Worm (Caenorhabditis elegans): ENCODE results near the gene F14D2.15.
A peak's percentile ranks its signal among the peaks of the same experiment; 100 is the strongest.

The F14D2.15 gene

ce11 chrII:3297914-3298313, 45.7 kb downstream of the F14D2.15 start, which contains the start of gene btb-18:
btb-18 (plus strand) TSS chrII:3298214.
- TF ChIP-seq rnt-1 (tag; optimal IDR thresholded peaks at IDR 0.05) (no peak), pat-9 (tag; optimal IDR thresholded peaks at IDR 0.05) (no peak), pax-1 (tag; optimal IDR thresholded peaks at IDR 0.05) (no peak), mec-3 (tag; optimal IDR thresholded peaks at IDR 0.05; ENCODE audit: borderline replicate concordance) (no peak), gmeb-2 (tag; optimal IDR thresholded peaks at IDR 0.05) (no peak), ttx-3 (tag; optimal IDR thresholded peaks at IDR 0.05) (no peak), ref-2 (tag; optimal IDR thresholded peaks at IDR 0.05) (no peak), madf-2 (tag; optimal IDR thresholded peaks at IDR 0.05) (no peak), ceh-18 (tag; optimal IDR thresholded peaks at IDR 0.05) (no peak), pag-3 (tag; optimal IDR thresholded peaks at IDR 0.05; ENCODE audit: borderline replicate concordance) (no peak), T23F11.4 (GFP tag; optimal IDR thresholded peaks at IDR 0.05) (no peak), hlh-30 (tag; optimal IDR thresholded peaks at IDR 0.05; ENCODE audit: insufficient read depth) (no peak), ceh-9 (tag; optimal IDR thresholded peaks at IDR 0.05) (no peak), tbx-7 (tag; optimal IDR thresholded peaks at IDR 0.05) (no peak), npax-4 (tag; optimal IDR thresholded peaks at IDR 0.05) (no peak), pha-2 (tag; optimal IDR thresholded peaks at IDR 0.05) (no peak), F13H6.1 (tag; optimal IDR thresholded peaks at IDR 0.05) (no peak), lin-11 (tag; optimal IDR thresholded peaks at IDR 0.05) (no peak), ahr-1 (tag; optimal IDR thresholded peaks at IDR 0.05) (no peak)

ce11 chrII:3296644-3297043, 47.0 kb downstream of the F14D2.15 start, which contains the start of gene btb-16:
btb-16 (plus strand) TSS chrII:3296883.
- peak; percentile 15 for TF ChIP-seq elt-2 (tag; optimal IDR thresholded peaks at IDR 0.05)
- no peak for TF ChIP-seq fkh-6 (tag; optimal IDR thresholded peaks at IDR 0.05)
- TF ChIP-seq elt-4 (tag; optimal IDR thresholded peaks at IDR 0.05), result no peak
- TF ChIP-seq zip-5 (tag; optimal IDR thresholded peaks at IDR 0.05), result no peak
- TF ChIP-seq ceh-2 (tag; optimal IDR thresholded peaks at IDR 0.05), result no peak

ce11 chrII:3295193-3295592, 48.4 kb downstream of the F14D2.15 start, which contains the start of gene btb-17:
btb-17 (plus strand) TSS chrII:3295405.
- TF ChIP-seq sdc-2 (tag; optimal IDR thresholded peaks at IDR 0.05), result no peak
- TF ChIP-seq F13H6.1 (tag; optimal IDR thresholded peaks at IDR 0.05), result no peak
- TF ChIP-seq ceh-9 (tag; optimal IDR thresholded peaks at IDR 0.05), result no peak
